Worm (Caenorhabditis elegans): Measurements from ENCODE around the gene vps-33.1.

DNA sequence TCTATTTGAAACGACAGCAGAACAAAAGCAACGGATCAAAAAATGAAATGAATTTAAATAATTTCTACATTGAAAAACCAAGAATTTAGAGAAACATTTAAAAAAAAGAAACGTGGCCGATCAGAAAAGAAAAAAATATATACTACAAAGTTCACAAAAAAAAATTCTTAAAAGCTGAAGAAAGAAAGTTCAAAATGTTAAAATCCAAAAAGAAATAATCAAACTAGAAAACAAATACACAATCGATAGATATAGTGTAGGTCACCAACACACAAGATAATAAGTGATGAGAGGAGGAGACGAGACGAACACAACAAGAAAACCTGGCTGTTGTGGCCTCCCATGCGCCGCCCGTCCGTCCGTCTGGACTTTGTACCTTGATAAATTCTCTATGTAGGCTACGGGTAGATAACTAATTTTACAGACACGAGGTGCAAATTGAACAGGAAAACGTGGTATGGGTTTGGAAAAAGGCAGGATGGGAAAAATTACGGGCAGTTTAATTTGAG, 12.2 kb upstream of the vps-33.1 start, which contains the start of gene hadb-1:
- TF ChIP-seq lin-13 (GFP tag; optimal IDR thresholded peaks at IDR 0.05) (no peak), skn-1 (tag; optimal IDR thresholded peaks at IDR 0.05) (no peak), aly-2 (tag; optimal IDR thresholded peaks at IDR 0.05) (no peak), R02D3.7 (tag; optimal IDR thresholded peaks at IDR 0.05) (no peak), lin-39 (tag; optimal IDR thresholded peaks at IDR 0.05) (no peak), daf-19 (GFP tag; conservative IDR thresholded peaks at IDR 0.05) (no peak), hlh-11 (tag; optimal IDR thresholded peaks at IDR 0.05) (peak; percentile 79), lsy-2 (tag; optimal IDR thresholded peaks at IDR 0.05) (no peak), nhr-77 (tag; optimal IDR thresholded peaks at IDR 0.05) (no peak), php-3 (GFP tag; IDR thresholded peaks at IDR 0.05) (no peak), zag-1 (tag; optimal IDR thresholded peaks at IDR 0.05) (no peak), dmd-8 (GFP tag; IDR thresholded peaks at IDR 0.05) (no peak)
